Fruit fly (Drosophila melanogaster) whole organism, embryonic: ENCODE data around the gene obst-B.

ENCODE experiments used
- Blimp-1 ChIP-seq: fragments of 200-800 bp; sonication (Bioruptor generic); optimal IDR thresholded peaks from 3 replicates; lab custom pipeline; 2018; ENCODE audit warnings: missing biosample characterization, missing genetic modification characterization, mild to moderate bottlenecking, moderate library complexity, missing genetic modification reagents
- BtbVII ChIP-seq: fragments of 200-800 bp; sonication (Bioruptor generic); optimal IDR thresholded peaks from 3 replicates; lab custom pipeline; 2017; ENCODE audit warnings: missing biosample characterization, mild to moderate bottlenecking, missing genetic modification characterization
- CG11398 ChIP-seq: fragments of 200-800 bp; sonication (Bioruptor generic); optimal IDR thresholded peaks from 2 replicates; lab custom pipeline; 2016; ENCODE audit warnings: missing biosample characterization, missing genetic modification characterization
- CG11696 ChIP-seq: fragments of 200-800 bp; sonication (Bioruptor generic); IDR thresholded peaks from 2 replicates; pipeline ENCODE4 v1.3.6; 2022; ENCODE audit warnings: missing biosample characterization, missing genetic modification characterization
- CG11723 ChIP-seq: fragments of 200-800 bp; sonication (Bioruptor generic); optimal IDR thresholded peaks from 2 replicates; lab custom pipeline; 2017; ENCODE audit warnings: missing biosample characterization, mild to moderate bottlenecking, missing genetic modification characterization
- CG12391 ChIP-seq: fragments of 200-800 bp; sonication (Bioruptor generic); optimal IDR thresholded peaks from 3 replicates; lab custom pipeline; 2018; ENCODE audit warnings: missing biosample characterization, mild to moderate bottlenecking, missing genetic modification characterization, moderate library complexity
- CG12659 ChIP-seq: fragments of 200-800 bp; sonication (Bioruptor generic); optimal IDR thresholded peaks from 3 replicates; lab custom pipeline; 2017; ENCODE audit warnings: mild to moderate bottlenecking, missing biosample characterization, missing genetic modification reagents, missing genetic modification characterization
- CG16779 ChIP-seq: fragments of 200-800 bp; sonication (Bioruptor generic); IDR thresholded peaks from 2 replicates; pipeline ENCODE4 v1.3.6; 2022; ENCODE audit warnings: missing biosample characterization, missing genetic modification characterization
- CG18476 ChIP-seq: fragments of 200-800 bp; sonication (Bioruptor generic); optimal IDR thresholded peaks from 2 replicates; lab custom pipeline; 2016; ENCODE audit warnings: missing biosample characterization, mild to moderate bottlenecking, missing genetic modification characterization
- CG18619 ChIP-seq: fragments of 200-800 bp; sonication (Bioruptor generic); optimal IDR thresholded peaks from 3 replicates; lab custom pipeline; 2017; ENCODE audit warnings: missing biosample characterization, mild to moderate bottlenecking, missing genetic modification characterization
- CG2120 ChIP-seq: fragments of 200-800 bp; sonication (Bioruptor generic); optimal IDR thresholded peaks from 3 replicates; lab custom pipeline; 2016; ENCODE audit warnings: missing biosample characterization, missing genetic modification characterization
- CG2199 ChIP-seq: fragments of 200-800 bp; sonication (Bioruptor generic); IDR thresholded peaks from 3 replicates; pipeline ENCODE4 v1.3.6; 2022; ENCODE audit warnings: missing biosample characterization, missing genetic modification characterization
- CG2712 ChIP-seq: fragments of 200-800 bp; optimal IDR thresholded peaks from 3 replicates; lab custom pipeline; 2019; ENCODE audit warnings: missing biosample characterization, mild to moderate bottlenecking, missing genetic modification characterization, moderate library complexity
- CG31365 ChIP-seq: fragments of 200-800 bp; sonication (Bioruptor generic); optimal IDR thresholded peaks from 2 replicates; lab custom pipeline; 2018; ENCODE audit warnings: missing biosample characterization, mild to moderate bottlenecking, missing genetic modification characterization
- CG31388 ChIP-seq: fragments of 200-800 bp; sonication (Bioruptor generic); optimal IDR thresholded peaks from 2 replicates; lab custom pipeline; 2016; ENCODE audit warnings: missing biosample characterization, missing genetic modification characterization
- CG3163 ChIP-seq: fragments of 200-800 bp; sonication (Bioruptor generic); optimal IDR thresholded peaks from 3 replicates; lab custom pipeline; 2016; ENCODE audit warnings: missing biosample characterization, missing genetic modification characterization
- CG4617 ChIP-seq: fragments of 200-800 bp; sonication (Bioruptor generic); optimal IDR thresholded peaks from 3 replicates; lab custom pipeline; 2016; ENCODE audit warnings: missing biosample characterization, missing genetic modification characterization, borderline replicate concordance
- CG6272 ChIP-seq: fragments of 200-800 bp; sonication (Bioruptor generic); IDR thresholded peaks from 2 replicates; pipeline ENCODE4 v1.3.6; 2022; ENCODE audit warnings: missing biosample characterization, missing genetic modification characterization
- CG7357 ChIP-seq: fragments of 200-800 bp; sonication (Bioruptor generic); IDR thresholded peaks from 3 replicates; pipeline ENCODE4 v1.3.6; 2022; ENCODE audit warnings: missing biosample characterization, missing genetic modification characterization
- CG8290 ChIP-seq, 3 experiments: fragments of 200-800 bp; sonication (Bioruptor generic); optimal IDR thresholded peaks; 2 replicates each; lab custom pipeline; 2016 to 2019; ENCODE audit warnings: missing biosample characterization in 3 of 3, missing genetic modification characterization in 3 of 3, mild to moderate bottlenecking in 2 of 3, moderate library complexity in 1 of 3
- CG9215 ChIP-seq: fragments of 200-800 bp; sonication (Bioruptor generic); IDR thresholded peaks from 2 replicates; pipeline ENCODE4 v1.3.6; 2022; ENCODE audit warnings: missing biosample characterization, missing genetic modification characterization
- CG9609 ChIP-seq: fragments of 200-800 bp; sonication (Bioruptor generic); optimal IDR thresholded peaks from 3 replicates; lab custom pipeline; 2016; ENCODE audit warnings: missing biosample characterization, missing genetic modification characterization
- CG9727 ChIP-seq: fragments of 200-800 bp; sonication (Bioruptor generic); optimal IDR thresholded peaks from 3 replicates; lab custom pipeline; 2017; ENCODE audit warnings: missing biosample characterization, mild to moderate bottlenecking, missing genetic modification characterization
- Chrac-16 ChIP-seq: fragments of 200-800 bp; sonication (Bioruptor generic); optimal IDR thresholded peaks from 3 replicates; lab custom pipeline; 2016; ENCODE audit warnings: missing biosample characterization, missing genetic modification characterization
- Deaf1 ChIP-seq: fragments of 200-800 bp; optimal IDR thresholded peaks from 3 replicates; lab custom pipeline; 2019; ENCODE audit warnings: missing biosample characterization, mild to moderate bottlenecking, missing genetic modification characterization, moderate library complexity
- Dek ChIP-seq: fragments of 200-800 bp; sonication (Bioruptor generic); optimal IDR thresholded peaks from 3 replicates; lab custom pipeline; 2019; ENCODE audit warnings: missing biosample characterization, mild to moderate bottlenecking, missing genetic modification characterization, moderate library complexity
- Dip2 ChIP-seq: fragments of 200-800 bp; sonication (Bioruptor generic); IDR thresholded peaks from 2 replicates; pipeline ENCODE4 v1.3.6; 2022; ENCODE audit warnings: missing biosample characterization, missing genetic modification characterization
- E2f2 ChIP-seq: fragments of 200-800 bp; sonication (Bioruptor generic); IDR thresholded peaks from 2 replicates; pipeline ENCODE4 v1.3.6; 2022; ENCODE audit warnings: missing biosample characterization, missing genetic modification characterization
- Eip74EF ChIP-seq, 2 experiments: fragments of 200-800 bp in 1 of 2; fragments of >200 bp in 1 of 2; sonication (Bioruptor generic) in 1 of 2; optimal IDR thresholded peaks; 2 replicates each; lab custom pipeline; 2017 to 2019; ENCODE audit warnings: missing biosample characterization in 2 of 2, missing genetic modification characterization in 2 of 2, mild to moderate bottlenecking in 1 of 2, moderate library complexity in 1 of 2
- Fer3 ChIP-seq: fragments of 200-800 bp; sonication (Bioruptor generic); optimal IDR thresholded peaks from 2 replicates; lab custom pipeline; 2018; ENCODE audit warnings: missing biosample characterization, mild to moderate bottlenecking, missing genetic modification characterization, moderate library complexity
- HLH3B ChIP-seq: fragments of 200-800 bp; sonication (Bioruptor generic); IDR thresholded peaks from 2 replicates; pipeline ENCODE4 v1.3.6; 2022; ENCODE audit warnings: missing biosample characterization, missing genetic modification characterization
- Hsf ChIP-seq: fragments of 200-800 bp; sonication (Bioruptor generic); optimal IDR thresholded peaks from 3 replicates; lab custom pipeline; 2016; ENCODE audit warnings: missing biosample characterization, missing genetic modification characterization
- Kr ChIP-seq: fragments of 200-800 bp; sonication (Bioruptor generic); optimal IDR thresholded peaks from 2 replicates; lab custom pipeline; 2017; ENCODE audit warnings: missing biosample characterization, mild to moderate bottlenecking, missing genetic modification characterization
- ac ChIP-seq: fragments of 200-800 bp; sonication (Bioruptor generic); optimal IDR thresholded peaks from 3 replicates; lab custom pipeline; 2017; ENCODE audit warnings: missing biosample characterization, mild to moderate bottlenecking, missing genetic modification characterization
- amos ChIP-seq: fragments of 200-800 bp; sonication (Bioruptor generic); IDR thresholded peaks from 2 replicates; pipeline ENCODE4 v1.3.6; 2022; ENCODE audit warnings: missing biosample characterization, missing genetic modification characterization; ENCODE audit not compliant: partially characterized antibody
- ato ChIP-seq: fragments of 200-800 bp; sonication (Bioruptor generic); IDR thresholded peaks from 2 replicates; pipeline ENCODE4 v1.3.6; 2022; ENCODE audit warnings: missing biosample characterization, missing genetic modification characterization; ENCODE audit not compliant: partially characterized antibody
- bab2 ChIP-seq: fragments of 200-800 bp; sonication (Bioruptor generic); optimal IDR thresholded peaks from 2 replicates; lab custom pipeline; 2016; ENCODE audit warnings: missing biosample characterization, missing genetic modification characterization
- bigmax ChIP-seq: fragments of 200-800 bp; sonication (Bioruptor generic); optimal IDR thresholded peaks from 2 replicates; lab custom pipeline; 2018; ENCODE audit warnings: missing biosample characterization, mild to moderate bottlenecking, missing genetic modification characterization
- fu2 ChIP-seq: fragments of 200-800 bp; sonication (Bioruptor generic); optimal IDR thresholded peaks from 2 replicates; lab custom pipeline; 2016; ENCODE audit warnings: missing biosample characterization, missing genetic modification characterization
- insv ChIP-seq, 2 experiments: fragments of 200-800 bp; sonication (Bioruptor generic); optimal IDR thresholded peaks; 3 replicates each; lab custom pipeline; 2016 to 2018; ENCODE audit warnings: missing biosample characterization in 2 of 2, missing genetic modification characterization in 2 of 2
- lov ChIP-seq, 2 experiments: fragments of 200-800 bp in 1 of 2; fragments of >200 bp in 1 of 2; sonication (Bioruptor generic) in 1 of 2; IDR thresholded peaks in 1 of 2; optimal IDR thresholded peaks in 1 of 2; 2 replicates in 1 of 2; 3 replicates in 1 of 2; pipeline versions ENCODE4 v1.3.6 to Lab custom; 2017 to 2022; ENCODE audit warnings: missing biosample characterization in 1 of 2, missing genetic modification characterization in 1 of 2
- sna ChIP-seq: fragments of 200-800 bp; sonication (Bioruptor generic); IDR thresholded peaks from 2 replicates; pipeline ENCODE4 v1.3.6; 2022; ENCODE audit warnings: missing biosample characterization, missing genetic modification characterization; ENCODE audit not compliant: partially characterized antibody
- sob ChIP-seq: fragments of 200-800 bp; sonication (Bioruptor generic); IDR thresholded peaks from 2 replicates; pipeline ENCODE4 v1.3.6; 2022; ENCODE audit warnings: missing biosample characterization, missing genetic modification characterization
- tll ChIP-seq, 2 experiments: fragments of 200-800 bp in 1 of 2; fragments of >200 bp in 1 of 2; sonication (Bioruptor generic) in 1 of 2; optimal IDR thresholded peaks; 2 replicates each; lab custom pipeline; 2017 to 2019; ENCODE audit warnings: missing biosample characterization in 2 of 2, missing genetic modification characterization in 2 of 2, mild to moderate bottlenecking in 1 of 2, moderate library complexity in 1 of 2
- vfl ChIP-seq: fragments of 200-800 bp; sonication (Bioruptor generic); optimal IDR thresholded peaks from 2 replicates; lab custom pipeline; 2016; ENCODE audit warnings: missing biosample characterization, missing genetic modification characterization
- yki ChIP-seq: fragments of >200 bp; optimal IDR thresholded peaks from 3 replicates; lab custom pipeline; 2018
- zfh1 ChIP-seq: fragments of 200-800 bp; sonication (Bioruptor generic); IDR thresholded peaks from 3 replicates; pipeline ENCODE4 v1.3.6; 2022; ENCODE audit warnings: missing biosample characterization, missing genetic modification characterization

obst-B gene

DNA sequence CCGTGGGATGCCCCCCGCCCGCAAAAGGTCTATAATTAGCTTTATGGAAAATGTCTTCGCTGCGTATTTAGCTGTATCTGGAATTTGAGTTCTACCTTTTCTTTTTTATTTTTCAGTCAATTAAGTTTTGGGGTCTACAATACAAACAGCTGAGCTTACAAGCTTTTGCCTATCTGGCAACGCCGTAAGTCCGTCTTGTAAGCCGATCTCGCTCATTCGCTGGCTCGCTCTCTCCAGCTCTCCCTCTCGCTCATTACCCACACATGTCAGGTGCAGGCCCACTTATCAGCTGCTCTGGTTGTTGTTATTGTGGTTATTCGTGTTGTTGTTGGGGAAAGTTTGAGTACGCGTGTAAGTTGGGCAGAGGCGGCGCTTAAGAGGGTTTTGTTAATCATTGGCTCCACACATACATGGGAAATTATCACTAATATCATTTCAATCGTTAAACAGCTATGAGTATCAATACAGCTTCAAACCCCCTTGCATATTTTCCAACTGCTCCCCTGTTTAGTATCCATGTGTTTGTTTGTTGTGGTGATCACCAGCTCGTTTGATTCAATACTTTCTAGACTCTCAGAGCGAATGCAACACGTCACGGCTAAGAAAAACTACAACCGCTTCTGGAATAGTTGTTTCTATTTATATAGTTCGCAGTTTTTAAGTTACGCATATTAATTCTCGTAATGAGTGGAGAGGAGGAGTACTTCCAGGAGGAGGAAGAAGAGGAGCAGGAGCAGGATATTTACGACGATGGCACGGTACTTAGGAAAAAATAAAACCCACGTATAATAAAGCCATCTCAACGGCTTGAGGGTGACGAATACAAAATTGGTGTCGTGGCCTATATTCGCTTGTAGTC lies 22.5 kb upstream of the obst-B start (continued):
- TF ChIP-seq CG8290 (GFP tag; optimal IDR thresholded peaks at IDR 0.05; lab: Kevin White, UChicago) (peak; percentile 91), CG8290 (tag; optimal IDR thresholded peaks at IDR 0.05; lab: Kevin White, UChicago) (peak in 1 of 2 experiments; percentile 100), CG16779 (GFP tag; lab: Robert Waterston, UW) (peak; percentile 95), CG3163 (peak; percentile 91), Dip2 (GFP tag; lab: Robert Waterston, UW) (no peak; the same call in 1 of the 2 replicates), fu2 (GFP tag; lab: Kevin White, UChicago) (peak; percentile 97), bigmax (GFP tag; lab: Kevin White, UChicago) (peak; percentile 73), amos (GFP tag; lab: Robert Waterston, UW) (0 out of 2 replicates have a peak, but pooled peaks have one; percentile 17), zfh1 (peak; percentile 98), ato (no peak), bab2 (GFP tag; lab: Kevin White, UChicago) (peak; percentile 99), Chrac-16 (GFP tag; lab: Kevin White, UChicago) (peak; percentile 98), Fer3 (tag; lab: Kevin White, UChicago) (peak; percentile 97), Kr (GFP tag; lab: Kevin White, UChicago) (no peak), HLH3B (peak; percentile 97), tll (GFP tag; optimal IDR thresholded peaks at IDR 0.05; lab: Kevin White, UChicago) (no peak), CG11723 (GFP tag; lab: Kevin White, UChicago) (peak; percentile 92), CG12659 (GFP tag; lab: Kevin White, UChicago) (peak; percentile 97), CG11398 (GFP tag; lab: Kevin White, UChicago) (peak; percentile 97), CG2120 (peak; percentile 99), CG31388 (peak; percentile 94), insv (GFP tag; optimal IDR thresholded peaks at IDR 0.05; lab: Kevin White, UChicago) (peak; percentile 14 to 26), Hsf (peak; percentile 98), Dek (tag; lab: Kevin White, UChicago) (peak; percentile 96), vfl (GFP tag; lab: Kevin White, UChicago) (peak; percentile 97), Deaf1 (peak; percentile 80), CG7357 (GFP tag; lab: Robert Waterston, UW) (peak; percentile 91), CG11696 (GFP tag; lab: Robert Waterston, UW) (peak; percentile 90), CG9215 (GFP tag; lab: Robert Waterston, UW) (peak; percentile 94), CG12391 (tag; lab: Kevin White, UChicago) (peak; percentile 96), E2f2 (GFP tag; lab: Robert Waterston, UW) (peak; percentile 77), Blimp-1 (GFP tag; lab: Kevin White, UChicago) (peak; percentile 93), CG4617 (GFP tag; lab: Kevin White, UChicago) (peak; percentile 92), ac (peak; percentile 79), CG2712 (tag; lab: Kevin White, UChicago) (peak; percentile 95), sob (peak; percentile 98), CG18476 (GFP tag; lab: Kevin White, UChicago) (peak; percentile 89), yki (lab: Kevin White, UChicago) (no peak), CG2199 (GFP tag; lab: Robert Waterston, UW) (peak; percentile 98), Eip74EF (GFP tag; optimal IDR thresholded peaks at IDR 0.05; lab: Kevin White, UChicago) (no peak), lov (optimal IDR thresholded peaks at IDR 0.05; lab: Kevin White, UChicago) (no peak), lov (GFP tag; IDR thresholded peaks at IDR 0.05; lab: Robert Waterston, UW) (peak; percentile 92), CG31365 (tag; lab: Kevin White, UChicago) (peak; percentile 90), CG9609 (peak; percentile 98), BtbVII (GFP tag; lab: Kevin White, UChicago) (peak; percentile 95), CG6272 (GFP tag; lab: Robert Waterston, UW) (peak; percentile 94), CG9727 (GFP tag; lab: Kevin White, UChicago) (peak; percentile 95), sna (GFP tag; lab: Robert Waterston, UW) (0 out of 2 replicates have a peak, but pooled peaks have one; percentile 18), CG18619 (GFP tag; lab: Kevin White, UChicago) (peak; percentile 96)
